Worm (Caenorhabditis elegans) whole organism, midembryonic: ENCODE measurements around the gene zim-3.

Experiments
- T22C8.4 ChIP-seq: fragments of 200-800 bp; sonication (Bioruptor generic); IDR thresholded peaks from 2 replicates; pipeline ENCODE4 v1.3.6; 2022; ENCODE audit warnings: missing genetic modification characterization, missing compliant biosample characterization
- med-1 ChIP-seq: sonication (generic microtip); optimal IDR thresholded peaks from 2 replicates; lab custom pipeline; 2017; ENCODE audit warnings: missing genetic modification characterization, mild to moderate bottlenecking, missing compliant biosample characterization, antibody characterized with exemption, missing genetic modification reagents; ENCODE audit not compliant: insufficient read depth
- ref-1 ChIP-seq: fragments of 200-800 bp; sonication (Bioruptor generic); conservative IDR thresholded peaks from 2 replicates; pipeline ENCODE4 v1.3.6; 2022; ENCODE audit warnings: missing genetic modification reagents, missing genetic modification characterization, missing compliant biosample characterization

ce11 chrIV:10578367-10578766 is 19.9 kb downstream of the zim-3 start, which contains the start of gene lgc-43:
- TF ChIP-seq T22C8.4 (GFP tag; lab: Robert Waterston, UW) (no peak), ref-1 (GFP tag; lab: Robert Waterston, UW) (no peak), med-1 (no peak)
